Worm (Caenorhabditis elegans) whole organism, L1 larva: ENCODE data around the gene F01D5.1.

Experiments used
- C34B4.2 ChIP-seq: sonication (generic microtip); optimal IDR thresholded peaks from 2 replicates; lab custom pipeline; 2017; ENCODE audit warnings: mild to moderate bottlenecking, missing genetic modification characterization, missing compliant biosample characterization
- Y116A8C.19 ChIP-seq: sonication (generic microtip); optimal IDR thresholded peaks from 2 replicates; lab custom pipeline; 2016; ENCODE audit warnings: missing compliant biosample characterization, missing genetic modification characterization, borderline replicate concordance
- ceh-63 ChIP-seq: fragments of 200-800 bp; sonication (Bioruptor generic); optimal IDR thresholded peaks from 2 replicates; lab custom pipeline; 2018; ENCODE audit warnings: mild to moderate bottlenecking, missing genetic modification characterization, missing compliant biosample characterization
- ceh-88 ChIP-seq: fragments of 200-800 bp; sonication (Bioruptor generic); IDR thresholded peaks from 2 replicates; pipeline ENCODE4 v1.3.6; 2022; ENCODE audit warnings: missing genetic modification characterization, missing compliant biosample characterization
- ces-1 ChIP-seq: fragments of 150-350 bp; optimal IDR thresholded peaks from 2 replicates; lab custom pipeline; 2014; ENCODE audit warnings: missing biosample characterization, missing genetic modification reagents, missing genetic modification characterization
- dsc-1 ChIP-seq: sonication (generic microtip); optimal IDR thresholded peaks from 2 replicates; lab custom pipeline; 2016; ENCODE audit warnings: mild to moderate bottlenecking, missing genetic modification characterization, missing compliant biosample characterization
- efl-1 ChIP-seq, 4 experiments: fragments of 150-350 bp; optimal IDR thresholded peaks in 3 of 4; peaks in 1 of 4; 1 replicate in 1 of 4; 2 replicates in 3 of 4; lab custom pipeline; 2014; ENCODE audit warnings: missing biosample characterization in 2 of 4, missing genetic modification characterization in 2 of 4, missing genetic modification reagents in 2 of 4
- egl-13 ChIP-seq: sonication (generic microtip); optimal IDR thresholded peaks from 2 replicates; lab custom pipeline; 2016; ENCODE audit warnings: missing genotype, missing genetic modification reagents, missing genetic modification characterization, missing compliant biosample characterization
- egl-27 ChIP-seq, 2 experiments: fragments of 150-350 bp in 1 of 2; sonication (generic microtip); optimal IDR thresholded peaks; 3 replicates each; lab custom pipeline; 2017 to 2018; ENCODE audit warnings: missing biosample characterization in 2 of 2, missing genetic modification characterization in 2 of 2, missing genetic modification reagents in 2 of 2
- elt-2 ChIP-seq: sonication (generic microtip); optimal IDR thresholded peaks from 2 replicates; lab custom pipeline; 2016; ENCODE audit warnings: missing genetic modification characterization, mild to moderate bottlenecking, inconsistent platforms, missing compliant biosample characterization, missing genetic modification reagents
- fkh-10 ChIP-seq: sonication (generic microtip); optimal IDR thresholded peaks from 2 replicates; lab custom pipeline; 2017; ENCODE audit warnings: missing biosample characterization, missing genetic modification reagents, missing genetic modification characterization
- fkh-8 ChIP-seq: sonication (generic microtip); optimal IDR thresholded peaks from 2 replicates; lab custom pipeline; 2016; ENCODE audit warnings: mild to moderate bottlenecking, missing genetic modification characterization, missing compliant biosample characterization
- irx-1 ChIP-seq: sonication (generic microtip); optimal IDR thresholded peaks from 2 replicates; lab custom pipeline; 2016; ENCODE audit warnings: missing genetic modification characterization, missing compliant biosample characterization
- lin-14 ChIP-seq: fragments of 200-800 bp; sonication (Bioruptor generic); optimal IDR thresholded peaks from 2 replicates; lab custom pipeline; 2018; ENCODE audit warnings: mild to moderate bottlenecking, missing genetic modification characterization, moderate library complexity, missing compliant biosample characterization
- lin-15B ChIP-seq: fragments of 150-350 bp; sonication (generic microtip); optimal IDR thresholded peaks from 3 replicates; lab custom pipeline; 2014; ENCODE audit warnings: missing biosample characterization, missing genetic modification characterization
- mdl-1 ChIP-seq, 2 experiments: fragments of 150-350 bp; optimal IDR thresholded peaks; 2 replicates each; lab custom pipeline; 2014 to 2017; ENCODE audit warnings: missing biosample characterization in 2 of 2, missing genetic modification characterization in 2 of 2, inconsistent platforms in 1 of 2
- nhr-237 ChIP-seq: fragments of 150-350 bp; optimal IDR thresholded peaks from 2 replicates; lab custom pipeline; 2014; ENCODE audit warnings: missing biosample characterization, missing genetic modification characterization
- nhr-28 ChIP-seq: fragments of 150-350 bp; optimal IDR thresholded peaks from 2 replicates; lab custom pipeline; 2014; ENCODE audit warnings: missing biosample characterization, missing genetic modification characterization
- nhr-47 ChIP-seq: sonication (generic microtip); optimal IDR thresholded peaks from 2 replicates; lab custom pipeline; 2016; ENCODE audit warnings: mild to moderate bottlenecking, missing genetic modification characterization, moderate library complexity, missing compliant biosample characterization
- nhr-84 ChIP-seq: sonication (generic microtip); optimal IDR thresholded peaks from 2 replicates; lab custom pipeline; 2017; ENCODE audit warnings: missing biosample characterization, missing genetic modification characterization
- nhr-90 ChIP-seq: sonication (generic microtip); optimal IDR thresholded peaks from 2 replicates; lab custom pipeline; 2016; ENCODE audit warnings: mild to moderate bottlenecking, missing genetic modification characterization, missing compliant biosample characterization; ENCODE audit not compliant: poor library complexity
- pqm-1 ChIP-seq: sonication (generic microtip); optimal IDR thresholded peaks from 3 replicates; lab custom pipeline; 2017; ENCODE audit warnings: missing biosample characterization, missing genetic modification characterization
- snpc-4 ChIP-seq: fragments of 150-350 bp; optimal IDR thresholded peaks from 2 replicates; lab custom pipeline; 2014; ENCODE audit warnings: missing biosample characterization, missing genetic modification characterization
- snu-23 ChIP-seq: sonication (generic microtip); optimal IDR thresholded peaks from 2 replicates; lab custom pipeline; 2016; ENCODE audit warnings: missing genetic modification characterization, missing compliant biosample characterization
- sox-4 ChIP-seq: sonication (generic microtip); optimal IDR thresholded peaks from 2 replicates; lab custom pipeline; 2016; ENCODE audit warnings: missing genetic modification characterization, missing compliant biosample characterization
- unc-86 ChIP-seq: sonication (generic microtip); optimal IDR thresholded peaks from 2 replicates; lab custom pipeline; 2016; ENCODE audit warnings: missing genetic modification characterization, missing compliant biosample characterization
- vab-15 ChIP-seq: sonication (generic microtip); optimal IDR thresholded peaks from 2 replicates; lab custom pipeline; 2017; ENCODE audit warnings: missing genotype, mild to moderate bottlenecking, missing genetic modification characterization, missing compliant biosample characterization
- xbp-1 ChIP-seq: sonication (generic microtip); optimal IDR thresholded peaks from 2 replicates; lab custom pipeline; 2016; ENCODE audit warnings: missing genetic modification characterization, missing compliant biosample characterization

The F01D5.1 gene

DNA sequence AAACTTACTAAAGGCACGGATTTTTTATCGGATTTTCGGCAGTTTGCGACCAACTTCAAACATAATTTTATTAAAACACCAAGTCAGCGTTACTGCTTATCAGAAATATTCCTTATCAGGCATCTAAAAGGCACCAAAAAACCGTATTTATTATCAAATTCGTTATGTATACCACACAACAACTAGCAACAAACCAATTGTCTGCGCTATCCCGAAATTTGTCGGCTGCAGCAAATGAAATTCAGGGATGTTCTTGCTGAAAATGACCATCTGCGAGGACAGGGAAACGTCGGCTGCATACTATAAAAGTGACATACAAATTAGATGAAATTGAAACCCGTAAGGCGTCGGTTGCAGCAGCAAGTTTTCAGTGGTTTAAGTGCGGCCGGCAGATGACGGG lies 608 bp upstream of the F01D5.1 start:
- TF ChIP-seq elt-2 (tag; lab: Kevin White, UChicago) = no peak
- TF ChIP-seq nhr-28 (tag; lab: Kevin White, UChicago) = no peak
- TF ChIP-seq nhr-84 = no peak
- TF ChIP-seq pqm-1 (tag; lab: Kevin White, UChicago) = no peak
- no peak for TF ChIP-seq snu-23 (GFP tag; lab: Kevin White, UChicago)
- no peak for TF ChIP-seq lin-15B
- TF ChIP-seq mdl-1 (tag; optimal IDR thresholded peaks at IDR 0.05; lab: Kevin White, UChicago) = no peak
- no peak for TF ChIP-seq nhr-90 (tag; lab: Kevin White, UChicago)
- no peak for TF ChIP-seq fkh-10 (GFP tag; lab: Kevin White, UChicago)
- no peak for TF ChIP-seq lin-14 (GFP tag; lab: Kevin White, UChicago)
- TF ChIP-seq vab-15 (tag; lab: Kevin White, UChicago) = no peak

DNA sequence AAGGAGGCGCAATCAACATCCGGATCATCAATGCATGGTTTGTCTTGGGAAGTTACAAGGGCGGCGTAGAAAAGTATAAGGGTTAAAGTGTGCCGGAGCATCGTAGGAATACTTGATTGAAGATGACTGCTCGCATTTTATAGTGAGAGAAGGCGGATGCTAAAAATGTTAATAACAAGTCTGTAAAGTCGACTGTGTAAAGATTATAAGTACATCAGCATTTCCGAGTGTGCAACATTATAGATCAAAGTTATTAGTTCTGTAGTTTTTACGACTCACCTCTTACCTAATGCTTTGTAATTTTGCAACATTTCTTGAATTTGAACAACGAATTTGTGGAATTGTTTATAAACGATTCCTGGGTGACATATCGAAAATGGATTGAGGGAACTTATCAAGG lies 2.4 kb downstream of the F01D5.1 start, which contains the start of gene Y39G8B.7:
Gene Y39G8B.7, minus strand, starts transcription at position 101 of the 400 bp plus-strand sequence.
- TF ChIP-seq ces-1 (GFP tag; lab: Kevin White, UChicago) = no peak
- no peak for TF ChIP-seq nhr-28 (tag; lab: Kevin White, UChicago)
- no peak for TF ChIP-seq unc-86
- TF ChIP-seq C34B4.2 = no peak
- no peak for TF ChIP-seq egl-27 (tag; optimal IDR thresholded peaks at IDR 0.05; lab: Kevin White, UChicago)
- no peak for TF ChIP-seq dsc-1 (tag; lab: Kevin White, UChicago)

DNA sequence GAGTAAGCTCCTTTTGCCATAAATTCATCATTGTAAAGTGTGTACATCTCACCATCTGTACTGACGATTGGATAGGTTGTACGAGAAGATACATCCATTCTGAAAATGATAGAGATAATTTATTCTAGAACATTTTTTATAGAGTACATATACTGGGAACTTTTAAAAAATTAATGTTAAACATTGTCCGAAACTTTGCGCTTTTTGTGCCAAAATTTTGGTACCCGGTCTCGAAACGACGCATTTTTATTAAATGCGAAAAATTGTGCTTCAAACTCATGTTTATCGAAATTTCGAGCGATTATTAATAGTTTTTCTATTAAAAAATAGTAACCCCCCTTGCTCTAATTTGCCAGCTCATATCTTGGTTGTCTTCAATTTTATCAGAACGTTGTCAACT lies 5.6 kb downstream of the F01D5.1 start, which contains the start of gene Y39G8B.5:
Gene Y39G8B.5, minus strand, starts transcription at position 101 of the 400 bp plus-strand sequence.
- TF ChIP-seq efl-1 (optimal IDR thresholded peaks at IDR 0.05; lab: Kevin White, UChicago) = no peak
- peak in 1 of 2 experiments; percentile 6 for TF ChIP-seq efl-1 (GFP tag; optimal IDR thresholded peaks at IDR 0.05 in 1 of 2; lab: Kevin White, UChicago)
- no peak for TF ChIP-seq egl-13 (tag; lab: Kevin White, UChicago)

DNA sequence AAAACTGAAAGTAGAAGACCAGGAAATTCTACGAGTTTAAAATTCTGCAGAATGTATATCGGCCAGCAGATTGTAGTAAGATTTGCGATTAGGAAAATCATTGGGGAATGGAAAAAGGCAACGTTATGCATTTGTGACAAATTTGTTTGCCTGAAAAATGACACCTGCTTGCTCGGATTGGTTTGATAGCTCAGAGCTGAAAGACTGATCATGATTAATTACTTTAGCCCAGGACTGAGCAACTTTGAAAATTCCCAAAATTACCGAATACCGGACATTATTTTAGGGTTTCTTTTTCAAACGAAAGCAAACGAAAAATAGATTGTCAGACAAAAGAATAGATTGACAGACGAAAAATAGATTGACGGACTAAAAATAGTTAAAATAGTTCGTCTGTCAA lies 12.8 kb downstream of the F01D5.1 start, which contains the start of gene sre-47:
Gene sre-47, minus strand, starts transcription at position 101 of the 400 bp plus-strand sequence.
- no peak for TF ChIP-seq efl-1 (optimal IDR thresholded peaks at IDR 0.05; lab: Kevin White, UChicago)
- TF ChIP-seq efl-1 (GFP tag; optimal IDR thresholded peaks at IDR 0.05 in 1 of 2; lab: Kevin White, UChicago) = peak in 1 of 2 experiments; percentile 76
- no peak for TF ChIP-seq xbp-1 (tag; lab: Kevin White, UChicago)

DNA sequence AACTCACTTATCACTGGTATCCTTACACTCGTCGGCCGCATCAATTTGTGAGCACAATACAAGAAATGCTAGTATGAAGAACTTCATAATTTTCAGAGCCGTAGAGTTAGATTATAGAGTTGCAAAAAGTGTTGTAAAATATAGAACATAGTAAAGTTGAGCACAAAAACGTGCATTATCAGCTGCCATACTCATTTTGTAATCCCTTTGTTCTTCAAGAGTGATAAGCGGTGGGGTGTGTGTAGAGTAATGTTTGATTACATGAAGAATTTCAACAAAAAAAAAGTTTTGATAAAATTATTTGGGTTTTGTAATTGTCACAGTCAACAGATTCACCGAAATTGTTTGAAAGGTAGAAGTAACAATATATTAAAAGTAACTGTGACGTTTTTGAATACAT lies 14.5 kb downstream of the F01D5.1 start, which contains the start of the genes Y39G8B.13 and Y39G8B.10:
Gene Y39G8B.13, minus strand, starts transcription at position 125 of the 400 bp plus-strand sequence.
Gene Y39G8B.10, minus strand, starts transcription at position 193 of the 400 bp plus-strand sequence.
- TF ChIP-seq sox-4 (tag; lab: Kevin White, UChicago) (no peak), unc-86 (no peak), elt-2 (tag; lab: Kevin White, UChicago) (peak; percentile 60), nhr-47 (tag; lab: Kevin White, UChicago) (no peak)

DNA sequence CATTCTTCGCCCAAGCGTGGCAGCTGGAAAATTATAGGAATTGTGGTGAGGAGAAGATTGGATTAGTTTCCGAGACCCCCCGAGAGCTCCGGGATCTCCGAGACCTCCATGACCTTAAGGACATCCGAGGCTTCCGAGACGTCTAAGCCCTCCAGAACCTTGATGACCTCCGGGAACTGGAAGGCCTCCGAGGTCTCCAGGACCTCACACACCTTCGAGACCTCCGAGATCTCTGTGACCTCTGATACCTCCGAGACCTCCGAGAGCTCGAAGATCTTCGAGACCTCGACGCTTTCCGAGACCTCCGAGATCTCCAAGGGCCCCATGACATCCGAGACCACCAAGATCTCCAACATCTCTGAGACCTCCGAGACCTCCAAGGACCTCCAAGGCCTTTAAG lies 15.1 kb downstream of the F01D5.1 start:
- no peak for TF ChIP-seq ceh-63 (GFP tag; lab: Kevin White, UChicago)
- no peak for TF ChIP-seq nhr-28 (tag; lab: Kevin White, UChicago)
- TF ChIP-seq sox-4 (tag; lab: Kevin White, UChicago) = no peak
- TF ChIP-seq snpc-4 (tag; lab: Kevin White, UChicago) = no peak
- TF ChIP-seq nhr-47 (tag; lab: Kevin White, UChicago) = no peak
- TF ChIP-seq pqm-1 (tag; lab: Kevin White, UChicago) = no peak
- no peak for TF ChIP-seq fkh-8 (tag; lab: Kevin White, UChicago)
- TF ChIP-seq nhr-237 (tag; lab: Kevin White, UChicago) = no peak
- TF ChIP-seq ceh-88 (GFP tag; lab: Robert Waterston, UW) = no peak
- TF ChIP-seq irx-1 (tag; lab: Kevin White, UChicago) = no peak
- no peak for TF ChIP-seq Y116A8C.19 (tag; lab: Kevin White, UChicago)
- TF ChIP-seq, all 84 proteins: peak for 0
